Fruit fly (Drosophila melanogaster) whole organism, embryonic: ENCODE data around the gene CG31265.

Experiments used
- CG12659 ChIP-seq: fragments of 200-800 bp; sonication (Bioruptor generic); optimal IDR thresholded peaks from 3 replicates; lab custom pipeline; 2017; ENCODE audit warnings: mild to moderate bottlenecking, missing biosample characterization, missing genetic modification reagents, missing genetic modification characterization
- CG13624 ChIP-seq: fragments of 200-800 bp; sonication (Bioruptor generic); optimal IDR thresholded peaks from 2 replicates; lab custom pipeline; 2016; ENCODE audit warnings: missing biosample characterization, missing genetic modification characterization
- CG14860 ChIP-seq: fragments of 200-800 bp; sonication (Bioruptor generic); IDR thresholded peaks from 3 replicates; pipeline ENCODE4 v1.3.6; 2022; ENCODE audit warnings: missing biosample characterization, missing genetic modification characterization; ENCODE audit not compliant: partially characterized antibody
- CG1529 ChIP-seq: fragments of 200-800 bp; sonication (Bioruptor generic); optimal IDR thresholded peaks from 3 replicates; lab custom pipeline; 2018; ENCODE audit warnings: missing biosample characterization, missing genetic modification characterization
- CG17612 ChIP-seq: fragments of 200-800 bp; sonication (Bioruptor generic); IDR thresholded peaks from 2 replicates; pipeline ENCODE4 v1.3.6; 2022; ENCODE audit warnings: missing biosample characterization, missing genetic modification characterization
- CG1792 ChIP-seq: fragments of 200-800 bp; sonication (Bioruptor generic); optimal IDR thresholded peaks from 2 replicates; lab custom pipeline; 2016; ENCODE audit warnings: missing biosample characterization, missing genetic modification characterization
- CG2199 ChIP-seq: fragments of 200-800 bp; sonication (Bioruptor generic); IDR thresholded peaks from 3 replicates; pipeline ENCODE4 v1.3.6; 2022; ENCODE audit warnings: missing biosample characterization, missing genetic modification characterization
- CG31365 ChIP-seq: fragments of 200-800 bp; sonication (Bioruptor generic); optimal IDR thresholded peaks from 2 replicates; lab custom pipeline; 2018; ENCODE audit warnings: missing biosample characterization, mild to moderate bottlenecking, missing genetic modification characterization
- CG3995 ChIP-seq: fragments of 200-800 bp; sonication (Bioruptor generic); optimal IDR thresholded peaks from 3 replicates; lab custom pipeline; 2016; ENCODE audit warnings: missing biosample characterization, missing genetic modification characterization
- CG4282 ChIP-seq: fragments of 200-800 bp; sonication (Bioruptor generic); optimal IDR thresholded peaks from 2 replicates; lab custom pipeline; 2016; ENCODE audit warnings: missing biosample characterization, missing genetic modification characterization
- CG43689 ChIP-seq: fragments of 200-800 bp; sonication (Bioruptor generic); IDR thresholded peaks from 2 replicates; pipeline ENCODE4 v1.3.6; 2022; ENCODE audit warnings: missing biosample characterization, missing genetic modification characterization
- CG4424 ChIP-seq: fragments of 200-800 bp; sonication (Bioruptor generic); optimal IDR thresholded peaks from 3 replicates; lab custom pipeline; 2016; ENCODE audit warnings: missing biosample characterization, missing genetic modification characterization
- CG6689 ChIP-seq: fragments of 200-800 bp; sonication (Bioruptor generic); IDR thresholded peaks from 2 replicates; pipeline ENCODE4 v1.3.6; 2022; ENCODE audit warnings: missing biosample characterization, missing genetic modification characterization
- CG6765 ChIP-seq: fragments of 200-800 bp; sonication (Bioruptor generic); optimal IDR thresholded peaks from 3 replicates; lab custom pipeline; 2017; ENCODE audit warnings: missing biosample characterization, mild to moderate bottlenecking, missing genetic modification characterization
- CG6791 ChIP-seq: fragments of 200-800 bp; sonication (Bioruptor generic); IDR thresholded peaks from 3 replicates; pipeline ENCODE4 v1.3.6; 2022; ENCODE audit warnings: missing biosample characterization, missing genetic modification characterization; ENCODE audit not compliant: partially characterized antibody
- CG7357 ChIP-seq: fragments of 200-800 bp; sonication (Bioruptor generic); IDR thresholded peaks from 3 replicates; pipeline ENCODE4 v1.3.6; 2022; ENCODE audit warnings: missing biosample characterization, missing genetic modification characterization
- CG7372 ChIP-seq: fragments of 200-800 bp; sonication (Bioruptor generic); IDR thresholded peaks from 2 replicates; pipeline ENCODE4 v1.3.6; 2022; ENCODE audit warnings: missing biosample characterization, missing genetic modification characterization
- CG7556 ChIP-seq: fragments of 200-800 bp; sonication (Bioruptor generic); optimal IDR thresholded peaks from 2 replicates; lab custom pipeline; 2017; ENCODE audit warnings: missing biosample characterization, mild to moderate bottlenecking, missing genetic modification characterization
- CG7963 ChIP-seq: fragments of 200-800 bp; sonication (Bioruptor generic); IDR thresholded peaks from 3 replicates; pipeline ENCODE4 v1.3.6; 2022; ENCODE audit warnings: missing biosample characterization, missing genetic modification characterization; ENCODE audit not compliant: partially characterized antibody
- Dad ChIP-seq: fragments of 200-800 bp; sonication (Bioruptor generic); optimal IDR thresholded peaks from 3 replicates; lab custom pipeline; 2016; ENCODE audit warnings: missing biosample characterization, missing genetic modification characterization
- Dll ChIP-seq: fragments of 200-800 bp; sonication (Bioruptor generic); IDR thresholded peaks from 4 replicates; pipeline ENCODE4 v1.3.6; 2022; ENCODE audit warnings: missing biosample characterization, missing genetic modification characterization; ENCODE audit not compliant: partially characterized antibody
- Drgx ChIP-seq: fragments of 200-800 bp; sonication (Bioruptor generic); IDR thresholded peaks from 2 replicates; pipeline ENCODE4 v1.3.6; 2022; ENCODE audit warnings: missing biosample characterization, missing genetic modification characterization
- ERR ChIP-seq: fragments of 200-800 bp; sonication (Bioruptor generic); optimal IDR thresholded peaks from 2 replicates; lab custom pipeline; 2016; ENCODE audit warnings: missing biosample characterization, missing genetic modification characterization
- H15 ChIP-seq: fragments of 200-800 bp; sonication (Bioruptor generic); IDR thresholded peaks from 3 replicates; pipeline ENCODE4 v1.3.6; 2022; ENCODE audit warnings: missing biosample characterization, missing genetic modification characterization
- Hand ChIP-seq: fragments of 200-800 bp; sonication (Bioruptor generic); optimal IDR thresholded peaks from 2 replicates; lab custom pipeline; 2017; ENCODE audit warnings: mild to moderate bottlenecking, missing biosample characterization, missing genetic modification reagents, missing genetic modification characterization
- Hey ChIP-seq: fragments of 200-800 bp; sonication (Bioruptor generic); optimal IDR thresholded peaks from 3 replicates; lab custom pipeline; 2018; ENCODE audit warnings: missing biosample characterization, mild to moderate bottlenecking, missing genetic modification characterization
- Lpt ChIP-seq: fragments of >200 bp; optimal IDR thresholded peaks from 2 replicates; lab custom pipeline; 2018; ENCODE audit warnings: missing biosample characterization, missing genetic modification characterization
- NK7.1 ChIP-seq: fragments of 200-800 bp; sonication (Bioruptor generic); optimal IDR thresholded peaks from 3 replicates; lab custom pipeline; 2016; ENCODE audit warnings: missing biosample characterization, missing genetic modification characterization
- Oli ChIP-seq: fragments of 200-800 bp; sonication (Bioruptor generic); optimal IDR thresholded peaks from 2 replicates; lab custom pipeline; 2018; ENCODE audit warnings: missing biosample characterization, mild to moderate bottlenecking, missing genetic modification characterization, moderate library complexity
- Vsx1 ChIP-seq: fragments of 200-800 bp; sonication (Bioruptor generic); optimal IDR thresholded peaks from 2 replicates; lab custom pipeline; 2017; ENCODE audit warnings: missing biosample characterization, mild to moderate bottlenecking, missing genetic modification characterization, missing genetic modification reagents
- Xbp1 ChIP-seq: fragments of 200-800 bp; sonication (Bioruptor generic); optimal IDR thresholded peaks from 3 replicates; lab custom pipeline; 2016; ENCODE audit warnings: missing biosample characterization, mild to moderate bottlenecking, missing genetic modification characterization
- ab ChIP-seq: fragments of 200-800 bp; sonication (Bioruptor generic); optimal IDR thresholded peaks from 2 replicates; lab custom pipeline; 2016; ENCODE audit warnings: missing biosample characterization, missing genetic modification characterization
- ase ChIP-seq: fragments of 200-800 bp; sonication (Bioruptor generic); IDR thresholded peaks from 3 replicates; pipeline ENCODE4 v1.3.6; 2022; ENCODE audit warnings: missing biosample characterization, missing genetic modification characterization
- chn ChIP-seq: fragments of 200-800 bp; sonication (Bioruptor generic); optimal IDR thresholded peaks from 2 replicates; lab custom pipeline; 2016; ENCODE audit warnings: missing biosample characterization, missing genetic modification characterization
- gce ChIP-seq: fragments of 200-800 bp; sonication (Bioruptor generic); IDR thresholded peaks from 3 replicates; pipeline ENCODE4 v1.3.6; 2022; ENCODE audit warnings: missing biosample characterization, missing genetic modification characterization
- gcm2 ChIP-seq: fragments of 200-800 bp; sonication (Bioruptor generic); optimal IDR thresholded peaks from 2 replicates; lab custom pipeline; 2016; ENCODE audit warnings: missing biosample characterization, missing genetic modification characterization
- nerfin-2 ChIP-seq: fragments of 200-800 bp; sonication (Bioruptor generic); IDR thresholded peaks from 2 replicates; pipeline ENCODE4 v1.3.6; 2022; ENCODE audit warnings: missing biosample characterization, missing genetic modification characterization; ENCODE audit not compliant: partially characterized antibody
- oc ChIP-seq: fragments of 200-800 bp; sonication (Bioruptor generic); optimal IDR thresholded peaks from 2 replicates; lab custom pipeline; 2018; ENCODE audit warnings: missing biosample characterization, mild to moderate bottlenecking, missing genetic modification characterization, moderate library complexity
- org-1 ChIP-seq: fragments of 200-800 bp; sonication (Bioruptor generic); optimal IDR thresholded peaks from 2 replicates; lab custom pipeline; 2017; ENCODE audit warnings: missing biosample characterization, missing genetic modification characterization
- otp ChIP-seq: fragments of 200-800 bp; sonication (Bioruptor generic); IDR thresholded peaks from 3 replicates; pipeline ENCODE4, ENCODE4 v1.3.6; 2022; ENCODE audit warnings: missing biosample characterization, missing genetic modification characterization
- psq ChIP-seq: fragments of 200-800 bp; sonication (Bioruptor generic); optimal IDR thresholded peaks from 2 replicates; lab custom pipeline; 2017; ENCODE audit warnings: missing biosample characterization, missing genetic modification characterization
- repo ChIP-seq: fragments of 200-800 bp; sonication (Bioruptor generic); optimal IDR thresholded peaks from 2 replicates; lab custom pipeline; 2016; ENCODE audit warnings: missing biosample characterization, missing genetic modification characterization
- ro ChIP-seq: fragments of 200-800 bp; sonication (Bioruptor generic); IDR thresholded peaks from 2 replicates; pipeline ENCODE4 v1.3.6; 2022; ENCODE audit warnings: missing biosample characterization, missing genetic modification characterization
- sc ChIP-seq, 3 experiments: fragments of >200 bp in 2 of 3; fragments of 200-800 bp in 1 of 3; sonication (Bioruptor generic) in 1 of 3; optimal IDR thresholded peaks; 2 replicates in 2 of 3; 3 replicates in 1 of 3; lab custom pipeline; 2017; ENCODE audit warnings: mild to moderate bottlenecking in 1 of 3, missing biosample characterization in 1 of 3, missing genetic modification characterization in 1 of 3, missing genetic modification reagents in 1 of 3
- seq ChIP-seq: fragments of 200-800 bp; sonication (Bioruptor generic); IDR thresholded peaks from 2 replicates; pipeline ENCODE4 v1.3.6; 2022; ENCODE audit warnings: missing biosample characterization, missing genetic modification characterization
- stwl ChIP-seq: fragments of 200-800 bp; sonication (Bioruptor generic); optimal IDR thresholded peaks from 3 replicates; lab custom pipeline; 2018; ENCODE audit warnings: missing biosample characterization, mild to moderate bottlenecking, missing genetic modification characterization, moderate library complexity
- tll ChIP-seq, 2 experiments: fragments of 200-800 bp in 1 of 2; fragments of >200 bp in 1 of 2; sonication (Bioruptor generic) in 1 of 2; optimal IDR thresholded peaks; 2 replicates each; lab custom pipeline; 2017 to 2019; ENCODE audit warnings: missing biosample characterization in 2 of 2, missing genetic modification characterization in 2 of 2, mild to moderate bottlenecking in 1 of 2, moderate library complexity in 1 of 2
- unpg ChIP-seq: fragments of 200-800 bp; sonication (Bioruptor generic); optimal IDR thresholded peaks from 3 replicates; lab custom pipeline; 2018; ENCODE audit warnings: missing biosample characterization, mild to moderate bottlenecking, missing genetic modification characterization, moderate library complexity
- vfl ChIP-seq: fragments of 200-800 bp; sonication (Bioruptor generic); optimal IDR thresholded peaks from 2 replicates; lab custom pipeline; 2016; ENCODE audit warnings: missing biosample characterization, missing genetic modification characterization
- vvl ChIP-seq: fragments of 200-800 bp; sonication (Bioruptor generic); IDR thresholded peaks from 2 replicates; pipeline ENCODE4 v1.3.6; 2022; ENCODE audit warnings: missing biosample characterization, missing genetic modification characterization

The CG31265 gene

DNA sequence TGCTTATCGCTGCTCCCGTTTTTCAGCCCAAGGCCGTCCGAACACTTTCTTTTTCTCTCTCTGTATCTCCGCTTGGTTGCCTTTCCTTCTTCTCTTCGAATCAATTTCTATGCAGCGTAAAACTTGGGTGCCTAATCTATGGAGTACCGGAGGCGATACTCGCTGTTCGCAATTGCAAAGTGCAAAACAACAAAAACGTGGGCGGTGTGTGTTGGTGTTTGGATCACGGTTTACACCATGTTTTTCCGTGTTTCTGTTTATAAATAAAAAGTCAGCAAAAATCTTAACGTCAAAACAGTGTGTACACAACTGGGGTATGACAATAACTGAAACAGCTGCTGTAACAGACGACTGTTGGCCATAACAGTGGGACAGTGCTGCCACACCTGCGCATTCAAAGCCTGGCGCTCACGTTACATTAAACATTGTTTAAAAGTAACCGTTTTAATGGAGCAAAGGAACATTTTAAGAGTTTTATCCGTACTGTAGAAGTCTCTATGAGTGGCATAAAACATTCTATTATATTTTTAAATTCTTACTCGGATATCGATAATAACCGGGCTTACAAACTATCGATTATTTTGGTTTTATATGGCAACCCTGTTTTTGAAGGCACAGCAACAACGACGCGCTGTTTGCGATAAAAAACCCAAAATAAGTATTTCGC is 21.2 kb downstream of the CG31265 start, which contains the start of the genes m-cup and Det (continued):
- no peak for TF ChIP-seq Drgx
- no peak for TF ChIP-seq seq
- peak; percentile 49; the same call in 1 of the 3 replicates for TF ChIP-seq CG14860 (GFP tag; lab: Robert Waterston, UW)
- no peak for TF ChIP-seq ab
- TF ChIP-seq CG7963: peak; percentile 58; the same call in 1 of the 3 replicates
- peak in 1 of 2 experiments; percentile 70 for TF ChIP-seq tll (GFP tag; optimal IDR thresholded peaks at IDR 0.05; lab: Kevin White, UChicago)
- peak; percentile 49 for TF ChIP-seq CG3995 (GFP tag; lab: Kevin White, UChicago)
- no peak for TF ChIP-seq CG1529
- TF ChIP-seq CG12659 (GFP tag; lab: Kevin White, UChicago): peak; percentile 26
- no peak for TF ChIP-seq CG7556 (GFP tag; lab: Kevin White, UChicago)
- TF ChIP-seq CG1792 (GFP tag; lab: Kevin White, UChicago): no peak
- TF ChIP-seq sc (optimal IDR thresholded peaks at IDR 0.05; lab: Kevin White, UChicago): no peak
- TF ChIP-seq sc (GFP tag; optimal IDR thresholded peaks at IDR 0.05; lab: Kevin White, UChicago): no peak
- TF ChIP-seq CG7357 (GFP tag; lab: Robert Waterston, UW): no peak
- no peak for TF ChIP-seq Oli (tag; lab: Kevin White, UChicago)
- TF ChIP-seq Dad (GFP tag; lab: Kevin White, UChicago): no peak
- TF ChIP-seq CG4282 (GFP tag; lab: Kevin White, UChicago): no peak
- no peak for TF ChIP-seq chn
- peak; percentile 8 for TF ChIP-seq CG4424 (GFP tag; lab: Kevin White, UChicago)
- no peak for TF ChIP-seq gce (GFP tag; lab: Robert Waterston, UW)
- no peak for TF ChIP-seq CG13624 (GFP tag; lab: Kevin White, UChicago)
- peak; percentile 61; the same call in 2 of the 3 replicates for TF ChIP-seq CG6791
- peak; percentile 2 for TF ChIP-seq unpg (GFP tag; lab: Kevin White, UChicago)
- TF ChIP-seq CG6765 (GFP tag; lab: Kevin White, UChicago): no peak
- no peak for TF ChIP-seq gcm2 (GFP tag; lab: Kevin White, UChicago)
- 0 out of 2 replicates have a peak, but pooled peaks have one; percentile 3 for TF ChIP-seq vvl (GFP tag; lab: Robert Waterston, UW)
- TF ChIP-seq ro (GFP tag; lab: Robert Waterston, UW): no peak
- no peak for TF ChIP-seq CG6689 (GFP tag; lab: Robert Waterston, UW)
- TF ChIP-seq Hand: no peak
- no peak for TF ChIP-seq CG2199 (GFP tag; lab: Robert Waterston, UW)
- TF ChIP-seq Vsx1 (GFP tag; lab: Kevin White, UChicago): no peak
- TF ChIP-seq CG7372 (GFP tag; lab: Robert Waterston, UW): no peak
- no peak for TF ChIP-seq CG43689 (GFP tag; lab: Robert Waterston, UW)
- TF ChIP-seq vfl: no peak
- peak; percentile 88 for TF ChIP-seq Dll (GFP tag; lab: Robert Waterston, UW)
- TF ChIP-seq org-1 (GFP tag; lab: Kevin White, UChicago): no peak
- TF ChIP-seq NK7.1 (GFP tag; lab: Kevin White, UChicago): no peak
- TF ChIP-seq stwl (tag; lab: Kevin White, UChicago): peak; percentile 83
- no peak for TF ChIP-seq nerfin-2 (GFP tag; lab: Robert Waterston, UW)
- no peak for TF ChIP-seq ERR
- no peak for TF ChIP-seq otp (GFP tag; lab: Robert Waterston, UW)
- no peak for TF ChIP-seq CG31365 (tag; lab: Kevin White, UChicago)
- no peak for TF ChIP-seq Lpt (GFP tag; lab: Kevin White, UChicago)
- no peak for TF ChIP-seq CG17612
- TF ChIP-seq ase: no peak
- no peak for TF ChIP-seq Hey (tag; lab: Kevin White, UChicago)
- TF ChIP-seq oc (tag; lab: Kevin White, UChicago): no peak
- TF ChIP-seq Xbp1 (GFP tag; lab: Kevin White, UChicago): no peak
- TF ChIP-seq repo (GFP tag; lab: Kevin White, UChicago): no peak
- TF ChIP-seq psq (GFP tag; lab: Kevin White, UChicago): no peak
- TF ChIP-seq H15 (GFP tag; lab: Robert Waterston, UW): no peak
